Fruit fly (Drosophila melanogaster) whole organism, prepupa: ENCODE measurements around the gene Psa.

Experiments used
- CG10669 ChIP-seq: fragments of 200-800 bp; sonication (Bioruptor generic); optimal IDR thresholded peaks from 3 replicates; lab custom pipeline; 2018; ENCODE audit warnings: missing biosample characterization, mild to moderate bottlenecking, missing genetic modification characterization, moderate library complexity
- CG8632 ChIP-seq: fragments of 200-800 bp; sonication (Bioruptor generic); optimal IDR thresholded peaks from 3 replicates; lab custom pipeline; 2016; ENCODE audit warnings: missing biosample characterization, missing genetic modification characterization
- salr ChIP-seq, 2 experiments: fragments of 200-800 bp; sonication (Bioruptor generic); optimal IDR thresholded peaks; 3 replicates each; lab custom pipeline; 2016 to 2018; ENCODE audit warnings: missing biosample characterization in 2 of 2, missing genetic modification characterization in 2 of 2, mild to moderate bottlenecking in 1 of 2

DNA sequence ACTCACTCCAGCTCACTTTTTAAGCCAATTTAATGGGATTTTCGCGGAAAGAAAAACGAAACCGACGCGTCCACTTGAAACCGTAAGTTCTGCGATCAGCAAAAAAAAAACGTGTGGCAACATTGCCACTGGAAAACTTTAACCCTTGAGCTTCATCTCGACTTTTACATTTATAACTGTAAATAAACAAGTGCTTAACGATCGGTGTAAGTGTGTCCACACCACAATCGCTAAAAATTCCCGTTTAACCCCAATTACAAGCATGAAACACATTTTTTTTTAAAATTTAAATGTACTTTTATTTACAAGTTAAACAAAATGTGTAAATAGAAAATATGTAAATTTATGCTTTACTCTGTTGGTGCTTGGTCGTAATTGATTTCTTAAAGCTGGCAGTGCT is 27.5 kb upstream of the Psa start, which contains the start of gene Ptp61F:
- TF ChIP-seq salr (GFP tag; optimal IDR thresholded peaks at IDR 0.05; lab: Kevin White, UChicago) (no peak), CG8632 (no peak), CG10669 (no peak)
